Fruit fly (Drosophila melanogaster): Measurements from ENCODE around the gene nSyb.

Gene nSyb

DNA sequence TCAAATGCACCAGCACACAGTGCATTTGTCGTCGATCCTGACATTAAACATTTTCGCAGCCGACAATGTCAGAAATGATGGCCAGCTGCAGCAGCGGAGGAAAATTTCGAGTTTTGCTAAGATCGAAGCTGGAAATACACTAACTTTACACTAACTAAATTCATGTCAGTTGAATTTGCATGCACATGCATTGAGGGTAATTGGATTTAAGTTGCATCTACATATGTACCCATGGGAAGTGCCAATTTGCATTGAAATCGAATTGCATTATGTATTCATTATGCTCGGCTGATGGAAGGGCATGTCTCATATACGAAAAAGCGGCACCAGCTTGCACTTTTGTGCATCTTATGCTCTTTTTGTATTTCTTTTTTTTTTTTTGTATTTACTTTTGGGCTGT is 52.8 kb downstream of the nSyb start (continued):
- TF ChIP-seq nerfin-1 (tag; optimal IDR thresholded peaks at IDR 0.05) = peak; percentile 14
- TF ChIP-seq bigmax (GFP tag; optimal IDR thresholded peaks at IDR 0.05) = no peak
- TF ChIP-seq CG30403 (GFP tag; optimal IDR thresholded peaks at IDR 0.05) = no peak
- no peak for TF ChIP-seq CG10565 (GFP tag; optimal IDR thresholded peaks at IDR 0.05)
- TF ChIP-seq bsh (GFP tag; optimal IDR thresholded peaks at IDR 0.05) = peak in 1 of 2 experiments; percentile 44
- TF ChIP-seq pum (GFP tag; optimal IDR thresholded peaks at IDR 0.05) = no peak
- no peak for TF ChIP-seq CG6791 (GFP tag; IDR thresholded peaks at IDR 0.05; ENCODE audit: partially characterized antibody)
- no peak for TF ChIP-seq CTCF (GFP tag; optimal IDR thresholded peaks at IDR 0.05)
- peak; percentile 63 for TF ChIP-seq vvl (GFP tag; IDR thresholded peaks at IDR 0.05)
- TF ChIP-seq vnd (GFP tag; IDR thresholded peaks at IDR 0.05; ENCODE audit: partially characterized antibody) = no peak
- TF ChIP-seq D19A (tag; optimal IDR thresholded peaks at IDR 0.05) = peak; percentile 81
- TF ChIP-seq HLH4C (GFP tag; IDR thresholded peaks at IDR 0.05; ENCODE audit: partially characterized antibody) = no peak
- no peak for TF ChIP-seq stwl (tag; optimal IDR thresholded peaks at IDR 0.05)
- no peak for TF ChIP-seq wdn (GFP tag; IDR thresholded peaks at IDR 0.05)
- no peak for TF ChIP-seq br (optimal IDR thresholded peaks at IDR 0.05)
- TF ChIP-seq NK7.1 (GFP tag; optimal IDR thresholded peaks at IDR 0.05) = no peak
- TF ChIP-seq CG8478 (optimal IDR thresholded peaks at IDR 0.05) = no peak
- no peak for TF ChIP-seq CG17568 (GFP tag; optimal IDR thresholded peaks at IDR 0.05)
- no peak for TF ChIP-seq ken (GFP tag; IDR thresholded peaks at IDR 0.05)
- TF ChIP-seq ci (GFP tag; IDR thresholded peaks at IDR 0.05) = no peak
- no peak for TF ChIP-seq C15 (GFP tag; IDR thresholded peaks at IDR 0.05)
- peak; percentile 51 for TF ChIP-seq Ptx1 (GFP tag; IDR thresholded peaks at IDR 0.05)
- TF ChIP-seq tgo (GFP tag; IDR thresholded peaks at IDR 0.05) = peak; percentile 27; the same call in 2 of the 3 replicates
- no peak for TF ChIP-seq CG7786 (GFP tag; optimal IDR thresholded peaks at IDR 0.05)
- TF ChIP-seq abd-A (tag; optimal IDR thresholded peaks at IDR 0.05) = no peak
- TF ChIP-seq Xrp1 (GFP tag; IDR thresholded peaks at IDR 0.05) = peak; percentile 45; the same call in 1 of the 2 replicates
- 0 out of 2 replicates have a peak, but pooled peaks have one; percentile 30 for TF ChIP-seq stc (GFP tag; IDR thresholded peaks at IDR 0.05)
- TF ChIP-seq CG5953 (GFP tag; IDR thresholded peaks at IDR 0.05) = no peak
- TF ChIP-seq gce (GFP tag; IDR thresholded peaks at IDR 0.05) = 0 out of 3 replicates have a peak, but pooled peaks have one; percentile 6
- TF ChIP-seq chn (GFP tag; optimal IDR thresholded peaks at IDR 0.05) = no peak
- TF ChIP-seq tap (tag; optimal IDR thresholded peaks at IDR 0.05) = peak; percentile 47
- no peak for TF ChIP-seq dati (GFP tag; IDR thresholded peaks at IDR 0.05)
- no peak for TF ChIP-seq H2.0 (GFP tag; IDR thresholded peaks at IDR 0.05)
- peak; percentile 38 for TF ChIP-seq phol (tag; optimal IDR thresholded peaks at IDR 0.05)
- no peak for TF ChIP-seq CG43689 (GFP tag; IDR thresholded peaks at IDR 0.05)
- no peak for TF ChIP-seq Trl (optimal IDR thresholded peaks at IDR 0.05)
- no peak for TF ChIP-seq Trl (GFP tag; optimal IDR thresholded peaks at IDR 0.05)
- no peak for TF ChIP-seq CG11093 (GFP tag; IDR thresholded peaks at IDR 0.05)
- no peak for TF ChIP-seq jumu (GFP tag; optimal IDR thresholded peaks at IDR 0.05)
- TF ChIP-seq da (GFP tag; optimal IDR thresholded peaks at IDR 0.05) = no peak
- no peak for TF ChIP-seq CG16815 (GFP tag; optimal IDR thresholded peaks at IDR 0.05)
- TF ChIP-seq CG6689 (GFP tag; IDR thresholded peaks at IDR 0.05) = peak; percentile 65
- TF ChIP-seq az2 (GFP tag; optimal IDR thresholded peaks at IDR 0.05) = no peak
- TF ChIP-seq sim (GFP tag; IDR thresholded peaks at IDR 0.05) = 0 out of 2 replicates have a peak, but pooled peaks have one; percentile 10
- TF ChIP-seq danr (GFP tag; IDR thresholded peaks at IDR 0.05) = no peak
- TF ChIP-seq bab2 (GFP tag; optimal IDR thresholded peaks at IDR 0.05) = peak; percentile 16
- TF ChIP-seq Dek (tag; optimal IDR thresholded peaks at IDR 0.05) = no peak
- no peak for TF ChIP-seq CG18011 (GFP tag; optimal IDR thresholded peaks at IDR 0.05)
- TF ChIP-seq lov (optimal IDR thresholded peaks at IDR 0.05) = no peak
- no peak for TF ChIP-seq lov (GFP tag; IDR thresholded peaks at IDR 0.05)
- no peak for TF ChIP-seq hkb (optimal IDR thresholded peaks at IDR 0.05)
- 0 out of 2 replicates have a peak, but pooled peaks have one; percentile 34 for TF ChIP-seq hkb (GFP tag; IDR thresholded peaks at IDR 0.05)
- no peak for TF ChIP-seq nau (GFP tag; optimal IDR thresholded peaks at IDR 0.05)
- no peak for TF ChIP-seq CG31388 (GFP tag; optimal IDR thresholded peaks at IDR 0.05)
- TF ChIP-seq lbe (GFP tag; optimal IDR thresholded peaks at IDR 0.05) = peak; percentile 34
